Worm (Caenorhabditis elegans) whole organism, L4 larva: ENCODE results near the gene srw-26.

ENCODE experiments used
- aha-1 ChIP-seq: fragments of 150-350 bp; peaks from one replicate; lab custom pipeline; 2014; ENCODE audit warnings: missing biosample characterization, missing genetic modification characterization
- ama-1 ChIP-seq: fragments of 150-350 bp; optimal IDR thresholded peaks from 2 replicates; lab custom pipeline; 2014; ENCODE audit warnings: inconsistent platforms, mixed read lengths
- ces-1 ChIP-seq: fragments of 150-350 bp; sonication (generic microtip); optimal IDR thresholded peaks from 4 replicates; lab custom pipeline; 2014; ENCODE audit warnings: missing biosample characterization, missing genetic modification reagents, missing genetic modification characterization
- daf-16 ChIP-seq, 3 experiments: sonication (generic microtip); optimal IDR thresholded peaks; 2 replicates each; lab custom pipeline; 2016 to 2017; ENCODE audit warnings: missing genetic modification characterization in 3 of 3, missing genetic modification reagents in 3 of 3, mild to moderate bottlenecking in 2 of 3, missing compliant biosample characterization in 2 of 3, missing biosample characterization in 1 of 3, moderate library complexity in 1 of 3
- daf-8 ChIP-seq: fragments of 200-800 bp; sonication (Bioruptor generic); IDR thresholded peaks from 2 replicates; pipeline ENCODE4 v1.3.6; 2022; ENCODE audit warnings: missing genetic modification characterization, missing compliant biosample characterization
- lin-38 ChIP-seq: fragments of 200-800 bp; sonication (Bioruptor generic); IDR thresholded peaks from 2 replicates; pipeline ENCODE4 v1.3.6; 2022; ENCODE audit warnings: missing genetic modification reagents, missing genetic modification characterization, missing compliant biosample characterization
- lsy-2 ChIP-seq, 2 experiments: fragments of 150-350 bp in 1 of 2; sonication (generic microtip) in 1 of 2; optimal IDR thresholded peaks; 2 replicates each; lab custom pipeline; 2014 to 2017; ENCODE audit warnings: missing biosample characterization in 2 of 2, missing genetic modification characterization in 2 of 2
- mxl-3 ChIP-seq: fragments of 200-800 bp; sonication (Bioruptor generic); optimal IDR thresholded peaks from 2 replicates; lab custom pipeline; 2018; ENCODE audit warnings: mild to moderate bottlenecking, missing genetic modification characterization, missing compliant biosample characterization
- snpc-4 ChIP-seq: fragments of 150-350 bp; optimal IDR thresholded peaks from 2 replicates; lab custom pipeline; 2014; ENCODE audit warnings: missing biosample characterization, missing genetic modification characterization
- unc-62 ChIP-seq, 3 experiments: fragments of 150-350 bp in 1 of 3; sonication (generic microtip); optimal IDR thresholded peaks in 2 of 3; peaks in 1 of 3; 1 replicate in 1 of 3; 2 replicates in 2 of 3; lab custom pipeline; 2014 to 2017; ENCODE audit warnings: missing biosample characterization in 3 of 3, missing genetic modification characterization in 3 of 3, missing genetic modification reagents in 3 of 3, missing genotype in 1 of 3

- TF ChIP-seq aha-1 (tag; lab: Kevin White, UChicago) = no peak
- TF ChIP-seq daf-8 (GFP tag; lab: Robert Waterston, UW) = no peak
- TF ChIP-seq lin-38 (GFP tag; lab: Robert Waterston, UW) = no peak
- TF ChIP-seq lsy-2 (tag; optimal IDR thresholded peaks at IDR 0.05; lab: Kevin White, UChicago) = no peak
- no peak for TF ChIP-seq ces-1 (GFP tag; lab: Kevin White, UChicago)
- peak in 1 of 2 experiments; percentile 66 for TF ChIP-seq unc-62 (GFP tag; optimal IDR thresholded peaks at IDR 0.05 in 1 of 2; lab: Kevin White, UChicago)
- TF ChIP-seq unc-62 (tag; optimal IDR thresholded peaks at IDR 0.05; lab: Kevin White, UChicago) = no peak
- no peak for TF ChIP-seq snpc-4
- no peak for TF ChIP-seq ama-1 (lab: Kevin White, UChicago)
- TF ChIP-seq mxl-3 (GFP tag; lab: Kevin White, UChicago) = no peak
- no peak for TF ChIP-seq daf-16 (GFP tag; optimal IDR thresholded peaks at IDR 0.05; lab: Kevin White, UChicago)
- no peak for TF ChIP-seq daf-16 (tag; optimal IDR thresholded peaks at IDR 0.05; lab: Kevin White, UChicago)
Measured at ce11 chrV:15940254-15940653, 8.0 kb upstream of the srw-26 start, which contains the start of gene srw-55.
